Worm (Caenorhabditis elegans) whole organism, L3 larva: ENCODE results near the gene gst-29.

ENCODE experiments used
- lin-15B ChIP-seq: fragments of 150-350 bp; optimal IDR thresholded peaks from 2 replicates; lab custom pipeline; 2014; ENCODE audit warnings: missing biosample characterization, missing genetic modification characterization
- mdl-1 ChIP-seq: fragments of 150-350 bp; optimal IDR thresholded peaks from 2 replicates; lab custom pipeline; 2014; ENCODE audit warnings: missing biosample characterization, missing genetic modification characterization
- pha-4 ChIP-seq: fragments of 150-350 bp; optimal IDR thresholded peaks from 2 replicates; lab custom pipeline; 2014; ENCODE audit warnings: missing biosample characterization, missing genetic modification reagents, missing genetic modification characterization
- zag-1 ChIP-seq: fragments of 150-350 bp; optimal IDR thresholded peaks from 2 replicates; lab custom pipeline; 2014; ENCODE audit warnings: missing biosample characterization, missing genetic modification characterization

DNA sequence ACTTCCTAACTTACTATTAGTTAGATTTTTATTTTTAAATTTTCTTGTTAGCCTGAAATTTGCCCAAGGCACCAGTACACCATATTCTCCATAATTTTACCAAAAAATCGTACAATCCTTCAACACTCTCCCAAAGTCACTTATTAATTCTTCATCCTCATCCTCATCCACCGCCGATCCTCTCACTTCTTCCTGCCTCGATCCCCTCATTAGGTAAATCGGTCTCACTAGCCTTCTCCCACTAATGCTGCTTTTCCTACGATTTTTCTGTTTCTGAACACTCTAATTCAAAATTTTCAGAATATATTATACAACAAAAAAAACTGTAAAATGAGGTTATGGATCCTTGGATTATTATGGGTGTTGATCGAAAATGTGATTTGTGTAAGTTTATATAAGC lies 33.8 kb downstream of the gst-29 start, which contains the start of gene Y53F4B.25:
- no peak for TF ChIP-seq lin-15B
- TF ChIP-seq pha-4 (tag; lab: Kevin White, UChicago), result no peak
- no peak for TF ChIP-seq zag-1 (tag; lab: Kevin White, UChicago)
- no peak for TF ChIP-seq mdl-1 (tag; lab: Kevin White, UChicago)
